Fruit fly (Drosophila melanogaster): ENCODE measurements around the gene osk.

Gene osk

DNA sequence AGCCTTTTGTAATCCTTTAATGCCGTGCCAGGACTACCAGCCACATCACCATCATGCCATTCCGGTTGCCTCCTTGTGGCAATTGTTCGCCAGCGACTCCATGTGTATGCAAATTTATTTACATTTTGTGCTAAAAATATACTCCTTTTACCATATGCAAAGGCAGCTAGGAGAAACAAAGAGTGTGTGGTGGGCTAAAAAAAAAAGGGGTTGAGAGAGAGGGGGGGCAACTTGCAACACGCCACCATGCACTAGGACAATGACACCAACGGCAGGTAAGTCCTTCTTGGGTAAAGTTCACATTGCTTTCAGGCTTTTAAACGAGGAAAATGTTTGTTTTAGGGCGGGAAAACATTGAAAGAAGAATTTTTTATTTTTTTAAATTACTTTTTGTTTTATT lies 20.0 kb upstream of the osk start:
- TF ChIP-seq pad (GFP tag; optimal IDR thresholded peaks at IDR 0.05): no peak
- TF ChIP-seq CG14711 (tag; optimal IDR thresholded peaks at IDR 0.05): no peak
- no peak for TF ChIP-seq CG33017 (tag; optimal IDR thresholded peaks at IDR 0.05)
- TF ChIP-seq Mnt (GFP tag; optimal IDR thresholded peaks at IDR 0.05): no peak
- no peak for TF ChIP-seq Crg-1 (GFP tag; optimal IDR thresholded peaks at IDR 0.05)
- no peak for TF ChIP-seq tj (GFP tag; optimal IDR thresholded peaks at IDR 0.05)
- TF ChIP-seq Clk (GFP tag; optimal IDR thresholded peaks at IDR 0.05): no peak
- no peak for TF ChIP-seq kay (GFP tag; ENCODE audit: borderline replicate concordance)
- TF ChIP-seq cnc (optimal IDR thresholded peaks at IDR 0.05): no peak
- TF ChIP-seq CG11617 (GFP tag; optimal IDR thresholded peaks at IDR 0.05): no peak
- TF ChIP-seq cic (GFP tag; optimal IDR thresholded peaks at IDR 0.05): no peak
- no peak for TF ChIP-seq CG1620 (GFP tag; optimal IDR thresholded peaks at IDR 0.05)
- no peak for TF ChIP-seq ovo (GFP tag; optimal IDR thresholded peaks at IDR 0.05)
- TF ChIP-seq CG7101 (tag; optimal IDR thresholded peaks at IDR 0.05): no peak

DNA sequence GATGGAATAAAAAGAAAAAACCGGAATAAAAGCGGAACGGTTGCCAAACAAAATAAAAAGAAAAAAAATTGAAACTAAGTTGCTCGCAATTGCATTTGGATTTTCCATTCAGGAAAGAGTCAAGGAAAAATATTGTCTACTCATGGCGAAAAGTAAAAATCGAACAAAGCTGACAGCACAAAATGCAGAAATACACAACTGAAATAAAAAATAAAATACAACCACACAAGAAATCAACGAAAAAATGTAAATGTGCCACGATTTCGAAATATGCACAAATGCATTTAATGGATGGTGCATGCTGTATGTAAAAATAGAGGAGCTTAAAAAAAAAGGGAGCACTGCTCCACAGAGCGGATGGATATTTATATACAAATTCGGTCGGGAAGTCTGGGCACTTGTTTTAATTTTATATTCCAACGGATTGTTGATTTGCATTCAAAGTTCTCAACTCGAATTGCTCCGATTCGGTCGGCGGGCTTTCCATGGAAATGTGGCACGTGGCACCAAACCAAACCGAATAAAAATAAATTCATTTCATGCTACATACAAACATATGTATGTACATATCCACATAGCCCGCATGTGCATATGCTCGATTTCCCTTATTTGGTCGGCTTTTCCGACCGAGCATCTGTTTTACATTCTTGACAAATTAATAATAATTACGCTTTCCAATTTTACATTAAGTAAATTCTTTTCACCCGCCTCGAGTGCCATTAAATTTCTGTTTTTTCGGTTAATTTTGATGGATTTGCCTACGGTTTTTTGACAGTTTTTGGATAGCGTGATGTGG lies 19.2 kb upstream of the osk start:
- TF ChIP-seq pad (GFP tag; optimal IDR thresholded peaks at IDR 0.05): no peak
- TF ChIP-seq tj (GFP tag; optimal IDR thresholded peaks at IDR 0.05): peak; percentile 91

DNA sequence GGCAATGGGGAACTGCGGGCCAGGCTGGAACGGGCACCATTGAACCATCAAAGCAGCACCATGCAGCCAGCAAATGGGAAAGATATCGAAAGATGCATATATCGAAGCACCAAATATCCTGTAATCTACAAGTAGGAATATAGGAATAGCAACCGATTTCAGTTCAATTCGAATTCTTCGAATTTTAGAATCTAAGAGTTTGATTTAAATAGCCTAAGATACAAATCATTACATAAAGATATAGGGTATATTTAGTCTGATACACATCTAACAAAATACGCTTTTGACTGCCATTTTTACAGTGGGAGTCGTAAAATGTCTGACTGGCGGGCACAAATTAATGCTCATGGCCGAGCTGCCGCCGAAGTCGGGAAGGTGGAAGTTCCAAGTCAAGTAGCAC lies 16.1 kb upstream of the osk start:
- TF ChIP-seq CG5204 (GFP tag; optimal IDR thresholded peaks at IDR 0.05) (no peak), Crg-1 (GFP tag; optimal IDR thresholded peaks at IDR 0.05) (no peak), Clk (GFP tag; optimal IDR thresholded peaks at IDR 0.05) (no peak), CG33017 (tag; optimal IDR thresholded peaks at IDR 0.05) (no peak), CG12768 (GFP tag; optimal IDR thresholded peaks at IDR 0.05) (no peak), CG7045 (GFP tag; optimal IDR thresholded peaks at IDR 0.05) (no peak)

DNA sequence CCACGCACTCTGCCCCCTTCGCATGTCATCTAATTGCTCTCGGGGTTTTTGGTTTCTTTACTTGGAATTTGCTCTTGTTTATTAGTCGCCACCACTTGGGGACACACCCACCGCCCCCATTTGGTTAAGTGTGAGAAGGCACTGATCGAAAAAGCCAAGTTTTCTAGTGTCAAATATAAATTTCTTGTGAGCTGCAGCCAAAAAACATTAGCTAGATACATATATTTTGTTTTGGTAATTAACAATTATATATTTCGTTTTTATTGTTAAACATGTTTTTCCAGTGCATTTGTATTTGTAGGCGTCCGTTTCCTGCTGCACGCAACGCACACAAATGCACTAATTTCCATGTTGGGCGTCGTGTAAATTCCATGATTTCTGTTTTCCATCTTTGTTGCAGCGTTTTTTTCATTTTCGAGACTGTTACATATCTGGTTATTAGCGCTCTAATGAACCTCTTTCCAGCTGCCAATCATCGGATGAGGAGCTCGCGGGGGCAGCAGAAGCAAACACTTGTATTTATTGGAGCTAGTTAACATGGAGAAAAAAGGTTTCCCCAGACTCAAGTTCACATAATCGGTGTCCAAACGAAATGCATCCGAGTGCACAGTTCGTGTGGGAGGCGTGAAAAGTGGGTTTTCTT lies 14.7 kb upstream of the osk start:
- TF ChIP-seq CG1620 (GFP tag; optimal IDR thresholded peaks at IDR 0.05): no peak
- TF ChIP-seq tj (GFP tag; optimal IDR thresholded peaks at IDR 0.05): no peak
- TF ChIP-seq Mnt (GFP tag; optimal IDR thresholded peaks at IDR 0.05): no peak
- no peak for TF ChIP-seq kay (GFP tag; ENCODE audit: borderline replicate concordance)
- TF ChIP-seq bab1 (GFP tag; optimal IDR thresholded peaks at IDR 0.05): no peak
- no peak for TF ChIP-seq Clk (GFP tag; optimal IDR thresholded peaks at IDR 0.05)
- no peak for TF ChIP-seq pad (GFP tag; optimal IDR thresholded peaks at IDR 0.05)
- TF ChIP-seq CG14711 (tag; optimal IDR thresholded peaks at IDR 0.05): no peak
- no peak for TF ChIP-seq toe (GFP tag; optimal IDR thresholded peaks at IDR 0.05)

DNA sequence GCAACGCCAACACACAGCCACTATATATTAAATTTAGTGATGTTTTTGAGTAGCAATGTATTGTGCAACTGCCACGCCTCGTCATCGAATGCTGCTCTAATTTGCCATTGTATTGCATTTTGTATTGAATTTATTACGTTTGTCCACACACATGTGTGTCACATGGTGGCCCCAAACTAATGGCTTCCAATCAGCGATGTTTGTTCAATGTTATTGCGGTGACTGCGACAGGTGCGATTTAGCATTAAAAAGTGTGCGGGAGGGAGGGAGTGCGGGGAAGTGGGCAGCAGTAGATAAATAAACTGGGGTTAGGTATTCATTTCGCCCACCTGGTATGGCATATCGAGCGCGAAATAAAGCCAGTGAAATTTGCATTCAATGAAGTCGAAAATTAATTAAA lies 13.0 kb upstream of the osk start:
- no peak for TF ChIP-seq CG5204 (GFP tag; optimal IDR thresholded peaks at IDR 0.05)
- TF ChIP-seq tj (GFP tag; optimal IDR thresholded peaks at IDR 0.05): no peak
- TF ChIP-seq CG11617 (GFP tag; optimal IDR thresholded peaks at IDR 0.05): no peak
- no peak for TF ChIP-seq Crg-1 (GFP tag; optimal IDR thresholded peaks at IDR 0.05)

DNA sequence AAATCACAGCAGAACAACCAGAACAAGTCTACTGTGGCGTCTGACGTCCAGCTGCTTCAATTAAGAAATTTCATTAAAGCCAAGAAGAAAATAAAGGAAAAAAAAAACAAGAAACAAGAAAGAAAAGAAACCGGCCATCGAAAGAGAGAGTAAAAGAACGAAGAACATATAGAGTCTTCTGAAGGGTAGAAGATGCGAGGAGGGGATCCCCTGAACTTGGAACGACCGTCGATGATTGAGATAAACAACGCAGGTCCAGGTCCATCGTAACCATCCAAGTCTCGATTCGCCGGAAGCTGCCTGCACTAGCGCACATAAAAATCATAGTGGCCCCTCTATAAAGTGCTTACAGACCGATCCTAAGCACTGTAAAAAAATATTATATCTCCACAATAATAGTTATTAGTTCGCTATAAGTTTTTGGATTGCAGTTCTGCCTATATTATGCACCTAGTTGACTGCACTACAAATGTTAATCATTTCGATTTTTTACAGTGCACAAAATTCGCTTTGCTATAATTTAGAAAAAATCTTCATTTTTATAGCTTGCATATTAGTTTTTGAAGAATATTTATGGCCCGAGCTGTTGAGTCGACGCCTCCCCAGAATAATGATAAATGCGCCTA lies 12.2 kb upstream of the osk start:
- TF ChIP-seq ovo (GFP tag; optimal IDR thresholded peaks at IDR 0.05) (no peak), CG7101 (tag; optimal IDR thresholded peaks at IDR 0.05) (no peak), Mnt (GFP tag; optimal IDR thresholded peaks at IDR 0.05) (no peak), Hr96 (GFP tag; optimal IDR thresholded peaks at IDR 0.05) (no peak), CG5204 (GFP tag; optimal IDR thresholded peaks at IDR 0.05) (no peak), toe (GFP tag; optimal IDR thresholded peaks at IDR 0.05) (no peak), CG11617 (GFP tag; optimal IDR thresholded peaks at IDR 0.05) (no peak), cic (GFP tag; optimal IDR thresholded peaks at IDR 0.05) (no peak), CG7045 (GFP tag; optimal IDR thresholded peaks at IDR 0.05) (no peak)

DNA sequence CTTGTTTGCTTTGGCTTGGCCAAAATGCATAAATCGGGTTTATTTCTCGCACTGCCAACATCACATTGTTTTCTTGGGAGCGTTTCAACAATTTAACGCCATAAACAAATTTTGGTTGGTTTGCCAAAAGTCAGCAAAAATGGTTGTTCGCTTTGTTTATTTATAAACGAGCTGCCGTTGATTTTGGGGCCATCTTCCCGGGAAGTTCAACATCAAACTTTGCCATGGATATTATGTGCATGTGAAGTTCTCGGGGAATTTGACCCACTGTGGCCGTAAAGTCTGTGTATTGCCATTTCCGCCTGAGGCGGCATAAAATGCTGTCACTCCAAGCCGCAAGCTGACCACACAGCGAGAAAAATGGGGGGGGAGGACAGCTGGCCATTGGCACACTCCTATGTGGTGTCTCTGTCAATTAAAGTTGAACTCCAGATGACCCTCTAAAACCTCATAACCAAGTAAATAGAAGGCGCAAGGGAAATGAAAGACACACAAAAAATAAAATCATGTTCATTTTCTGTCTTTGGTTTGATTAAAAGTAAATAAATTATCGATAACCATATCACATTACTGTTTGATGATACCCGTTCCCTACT lies 11.1 kb upstream of the osk start:
- TF ChIP-seq tj (GFP tag; optimal IDR thresholded peaks at IDR 0.05) (peak; percentile 82), Clk (GFP tag; optimal IDR thresholded peaks at IDR 0.05) (no peak)
